Worm (Caenorhabditis elegans): ENCODE data around the gene F09E5.7.

ce11 chrII:5351799-5352198, at the start of gene F09E5.7:
- TF ChIP-seq unc-62 (GFP tag; optimal IDR thresholded peaks at IDR 0.05) (no peak), nhr-10 (tag; optimal IDR thresholded peaks at IDR 0.05) (no peak), ama-1 (optimal IDR thresholded peaks at IDR 0.05) (no peak), snpc-4 (tag; optimal IDR thresholded peaks at IDR 0.05) (no peak), nhr-25 (tag; optimal IDR thresholded peaks at IDR 0.05) (no peak), alr-1 (tag; optimal IDR thresholded peaks at IDR 0.05) (no peak), nhr-237 (tag; optimal IDR thresholded peaks at IDR 0.05) (no peak)
